Worm (Caenorhabditis elegans) whole organism, early embryonic: ENCODE measurements around the gene bli-2.

Source experiments
- B0310.2 ChIP-seq: sonication (generic microtip); optimal IDR thresholded peaks from 2 replicates; lab custom pipeline; 2016; ENCODE audit warnings: mild to moderate bottlenecking, missing genetic modification characterization, missing compliant biosample characterization
- F13C5.2 ChIP-seq: sonication (generic microtip); optimal IDR thresholded peaks from 2 replicates; lab custom pipeline; 2017; ENCODE audit warnings: mild to moderate bottlenecking, missing genetic modification characterization, inconsistent platforms, missing compliant biosample characterization
- aly-1 ChIP-seq: sonication (generic microtip); optimal IDR thresholded peaks from 2 replicates; lab custom pipeline; 2016; ENCODE audit warnings: missing genetic modification characterization, missing compliant biosample characterization
- ama-1 ChIP-seq: fragments of 150-350 bp; optimal IDR thresholded peaks from 2 replicates; lab custom pipeline; 2014
- ceh-13 ChIP-seq: fragments of 200-800 bp; sonication (Bioruptor generic); optimal IDR thresholded peaks from 2 replicates; lab custom pipeline; 2018; ENCODE audit warnings: mild to moderate bottlenecking, missing genetic modification characterization, missing compliant biosample characterization
- ceh-36 ChIP-seq: sonication (generic microtip); optimal IDR thresholded peaks from 2 replicates; lab custom pipeline; 2016; ENCODE audit warnings: missing genetic modification characterization, inconsistent platforms, missing compliant biosample characterization
- ets-7 ChIP-seq: sonication (generic microtip); optimal IDR thresholded peaks from 2 replicates; lab custom pipeline; 2016; ENCODE audit warnings: missing genotype, missing genetic modification characterization, missing compliant biosample characterization
- flt-1 ChIP-seq: fragments of 200-800 bp; sonication (Bioruptor generic); IDR thresholded peaks from 2 replicates; pipeline ENCODE4 v1.3.6; 2022; ENCODE audit warnings: missing genetic modification characterization, missing compliant biosample characterization
- hmbx-1 ChIP-seq: sonication (generic microtip); optimal IDR thresholded peaks from 2 replicates; lab custom pipeline; 2016; ENCODE audit warnings: mild to moderate bottlenecking, missing genetic modification characterization, missing compliant biosample characterization
- hmg-4 ChIP-seq: fragments of 200-800 bp; sonication (Bioruptor generic); optimal IDR thresholded peaks from 2 replicates; lab custom pipeline; 2018; ENCODE audit warnings: mild to moderate bottlenecking, missing genetic modification characterization, missing compliant biosample characterization
- hnd-1 ChIP-seq: sonication (generic microtip); optimal IDR thresholded peaks from 2 replicates; lab custom pipeline; 2016; ENCODE audit warnings: missing genetic modification characterization, missing compliant biosample characterization
- pes-1 ChIP-seq: fragments of 200-800 bp; sonication (Bioruptor generic); IDR thresholded peaks from 2 replicates; pipeline ENCODE4 v1.3.6; 2022; ENCODE audit warnings: missing genetic modification reagents, missing genetic modification characterization, missing compliant biosample characterization
- scrt-1 ChIP-seq: fragments of 200-800 bp; sonication (Bioruptor generic); IDR thresholded peaks from 2 replicates; pipeline ENCODE4 v1.3.6; 2022; ENCODE audit warnings: missing genetic modification characterization, missing compliant biosample characterization
- sea-1 ChIP-seq: fragments of 200-800 bp; sonication (Bioruptor generic); conservative IDR thresholded peaks from 2 replicates; pipeline ENCODE4 v1.3.6; 2022; ENCODE audit warnings: missing genetic modification characterization, missing compliant biosample characterization
- tbx-11 ChIP-seq: fragments of 200-800 bp; sonication (Bioruptor generic); IDR thresholded peaks from 2 replicates; pipeline ENCODE4 v1.3.6; 2022; ENCODE audit warnings: missing genetic modification characterization, missing compliant biosample characterization
- tbx-37 ChIP-seq: fragments of 200-800 bp; sonication (Bioruptor generic); conservative IDR thresholded peaks from 2 replicates; pipeline ENCODE4 v1.3.6; 2022; ENCODE audit warnings: missing genetic modification reagents, missing genetic modification characterization, missing compliant biosample characterization
- tra-4 ChIP-seq: sonication (generic microtip); optimal IDR thresholded peaks from 2 replicates; lab custom pipeline; 2017; ENCODE audit warnings: missing genetic modification characterization, missing compliant biosample characterization

Gene bli-2

DNA sequence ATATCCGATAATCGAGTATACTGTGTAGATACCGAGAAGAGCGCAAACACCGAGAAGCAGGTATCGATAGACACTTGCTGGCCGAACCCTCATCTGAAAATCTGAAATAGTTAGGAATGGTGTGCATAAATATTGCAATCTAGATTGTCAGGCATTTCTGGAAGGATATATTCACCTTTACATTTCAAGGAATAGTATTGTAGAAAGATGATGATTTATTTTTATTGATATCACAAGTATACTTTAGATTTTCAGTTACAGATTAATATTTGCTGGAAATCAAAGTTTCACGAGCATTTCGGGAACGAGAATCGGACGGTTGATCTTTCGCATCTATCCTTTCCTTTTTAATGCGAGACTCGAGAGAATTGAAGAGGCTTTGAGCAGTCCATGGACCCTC, 7.4 kb upstream of the bli-2 start, which contains the start of gene fut-3:
TSS of gene fut-3 (minus strand) at position 101 of the 400 bp plus-strand sequence.
- no peak for TF ChIP-seq scrt-1 (GFP tag; lab: Robert Waterston, UW)
- no peak for TF ChIP-seq ceh-13 (GFP tag; lab: Kevin White, UChicago)
- no peak for TF ChIP-seq ama-1 (lab: Kevin White, UChicago)
- no peak for TF ChIP-seq tra-4 (tag; lab: Kevin White, UChicago)

DNA sequence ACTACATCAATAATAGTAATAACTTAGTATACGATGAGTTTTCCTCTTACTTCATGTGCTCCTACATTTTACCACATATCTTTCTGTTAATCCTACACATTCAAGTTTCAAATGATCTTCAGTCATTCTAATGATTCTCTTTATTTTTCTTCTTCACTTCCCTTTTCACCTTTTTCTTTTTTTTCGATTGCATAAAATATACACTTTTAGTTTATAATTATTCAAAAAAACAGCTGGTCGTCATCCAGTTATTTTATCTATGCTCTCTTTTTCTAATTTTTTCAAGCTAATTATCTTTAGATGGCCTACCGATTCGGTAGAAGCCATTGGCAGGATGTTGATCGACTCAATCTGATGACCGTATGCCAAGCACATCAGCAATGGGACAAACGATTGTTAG, 2.0 kb upstream of the bli-2 start, which contains the start of gene F59E12.1:
TSS of gene F59E12.1 (plus strand) at position 301 of the 400 bp plus-strand sequence.
- TF ChIP-seq aly-1 (tag; lab: Kevin White, UChicago) (no peak), ceh-13 (GFP tag; lab: Kevin White, UChicago) (no peak), ama-1 (lab: Kevin White, UChicago) (no peak), ets-7 (tag; lab: Kevin White, UChicago) (no peak), scrt-1 (GFP tag; lab: Robert Waterston, UW) (no peak), hmbx-1 (tag; lab: Kevin White, UChicago) (no peak), pes-1 (GFP tag; lab: Robert Waterston, UW) (no peak), flt-1 (GFP tag; lab: Robert Waterston, UW) (no peak), hmg-4 (no peak), sea-1 (GFP tag; lab: Robert Waterston, UW) (no peak), tbx-11 (GFP tag; lab: Robert Waterston, UW) (no peak), tra-4 (tag; lab: Kevin White, UChicago) (no peak), F13C5.2 (no peak), ceh-36 (tag; lab: Kevin White, UChicago) (no peak), hnd-1 (tag; lab: Kevin White, UChicago) (no peak), tbx-37 (no peak), B0310.2 (tag; lab: Kevin White, UChicago) (no peak)

DNA sequence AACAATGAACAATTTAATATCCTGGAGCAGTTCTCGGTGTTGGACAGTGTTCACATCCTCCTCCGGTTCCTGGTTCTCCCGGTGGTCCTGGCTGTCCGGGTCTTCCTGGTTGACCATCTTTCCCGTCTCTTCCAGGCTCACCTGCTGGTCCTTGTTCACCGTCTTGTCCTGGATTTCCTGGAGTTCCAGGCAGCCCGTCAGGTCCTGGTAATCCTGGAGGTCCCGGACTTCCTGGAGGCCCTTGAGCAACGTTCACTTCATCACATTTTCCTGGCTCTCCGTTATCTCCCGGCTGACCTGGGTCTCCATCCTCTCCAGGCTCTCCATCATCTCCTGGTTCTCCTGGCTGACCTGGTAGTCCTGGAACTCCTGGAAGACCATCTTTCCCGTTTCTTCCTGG, 808 bp downstream of the bli-2 start:
- TF ChIP-seq pes-1 (GFP tag; lab: Robert Waterston, UW) (no peak), flt-1 (GFP tag; lab: Robert Waterston, UW) (no peak), tbx-11 (GFP tag; lab: Robert Waterston, UW) (no peak), aly-1 (tag; lab: Kevin White, UChicago) (peak; percentile 16), hnd-1 (tag; lab: Kevin White, UChicago) (no peak)

DNA sequence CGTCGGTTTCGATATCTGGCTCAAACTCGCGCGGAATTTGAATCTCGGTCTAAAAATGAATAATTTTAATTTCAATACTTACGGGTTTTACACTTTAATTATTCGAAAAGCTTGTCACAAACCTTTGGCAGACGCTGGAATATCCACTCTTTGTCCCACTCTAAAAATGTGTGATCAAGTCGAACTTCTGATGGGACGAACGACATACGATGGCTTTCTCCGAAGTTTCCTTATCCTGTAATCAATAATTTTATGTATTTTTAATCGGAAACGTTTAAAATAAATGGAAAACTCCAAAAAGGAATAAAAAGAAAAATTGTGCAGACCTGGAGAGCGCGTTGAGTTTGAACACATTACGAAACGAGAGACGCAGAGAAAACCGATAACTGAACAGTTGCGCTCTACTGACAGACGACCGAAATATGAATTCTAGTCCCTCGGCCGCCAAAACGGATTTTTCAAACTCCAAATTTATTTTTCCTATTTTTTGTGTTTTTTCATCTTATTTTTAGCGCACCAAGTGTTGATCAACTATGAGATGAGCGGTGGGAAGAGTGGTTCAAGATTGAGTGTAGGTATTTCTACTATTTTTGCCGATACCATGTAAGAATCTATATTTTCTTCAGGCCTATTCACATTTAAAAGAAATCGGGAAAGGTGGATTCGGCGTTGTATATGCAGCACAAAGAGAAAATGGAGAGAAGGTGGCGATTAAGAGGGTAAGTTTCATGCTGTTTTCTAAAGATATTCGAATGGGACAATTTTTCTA, 2.8 kb downstream of the bli-2 start, which contains the start of the genes sam-4, F59E12.17 and zyg-1:
TSS of gene sam-4 (minus strand) at position 51 of the 769 bp plus-strand sequence.
TSS of gene F59E12.17 (minus strand) at position 235 of the 769 bp plus-strand sequence.
TSS of gene zyg-1 (plus strand) at position 513 of the 769 bp plus-strand sequence.
- TF ChIP-seq tbx-37 (peak; percentile 59), ama-1 (lab: Kevin White, UChicago) (no peak), pes-1 (GFP tag; lab: Robert Waterston, UW) (peak; percentile 59; the same call in 1 of the 2 replicates), F13C5.2 (peak; percentile 16)

DNA sequence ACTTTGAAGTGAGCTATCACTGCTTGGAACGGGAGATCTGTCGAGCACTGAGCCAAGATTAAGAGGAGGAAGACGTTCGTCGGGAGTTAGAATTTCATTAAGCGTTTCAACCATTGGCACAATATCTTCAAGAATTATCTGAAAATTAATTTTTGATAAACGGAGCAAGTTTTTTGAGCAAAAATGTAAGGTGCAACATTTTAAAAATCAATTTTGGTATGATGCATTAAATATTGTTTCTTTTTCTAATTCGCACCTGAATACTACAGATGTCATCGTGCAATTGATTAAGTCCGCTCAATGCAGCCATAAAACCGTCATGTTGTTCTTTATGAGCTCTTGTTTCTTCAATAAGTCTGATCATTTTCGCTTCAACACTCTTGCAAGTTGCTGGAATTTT, 4.0 kb downstream of the bli-2 start, which contains the start of gene ddl-1:
TSS of gene ddl-1 (minus strand) at position 101 of the 400 bp plus-strand sequence.
- TF ChIP-seq hnd-1 (tag; lab: Kevin White, UChicago) = no peak
- no peak for TF ChIP-seq aly-1 (tag; lab: Kevin White, UChicago)
- no peak for TF ChIP-seq ets-7 (tag; lab: Kevin White, UChicago)
- no peak for TF ChIP-seq hmbx-1 (tag; lab: Kevin White, UChicago)
- no peak for TF ChIP-seq flt-1 (GFP tag; lab: Robert Waterston, UW)
- TF ChIP-seq sea-1 (GFP tag; lab: Robert Waterston, UW) = no peak
- no peak for TF ChIP-seq tbx-37
- TF ChIP-seq ama-1 (lab: Kevin White, UChicago) = no peak
- TF ChIP-seq ceh-13 (GFP tag; lab: Kevin White, UChicago) = no peak
- no peak for TF ChIP-seq B0310.2 (tag; lab: Kevin White, UChicago)
- TF ChIP-seq scrt-1 (GFP tag; lab: Robert Waterston, UW) = no peak
- no peak for TF ChIP-seq tra-4 (tag; lab: Kevin White, UChicago)
- TF ChIP-seq F13C5.2 = no peak
- no peak for TF ChIP-seq pes-1 (GFP tag; lab: Robert Waterston, UW)
- TF ChIP-seq ceh-36 (tag; lab: Kevin White, UChicago) = no peak
- no peak for TF ChIP-seq tbx-11 (GFP tag; lab: Robert Waterston, UW)
- no peak for TF ChIP-seq hmg-4

DNA sequence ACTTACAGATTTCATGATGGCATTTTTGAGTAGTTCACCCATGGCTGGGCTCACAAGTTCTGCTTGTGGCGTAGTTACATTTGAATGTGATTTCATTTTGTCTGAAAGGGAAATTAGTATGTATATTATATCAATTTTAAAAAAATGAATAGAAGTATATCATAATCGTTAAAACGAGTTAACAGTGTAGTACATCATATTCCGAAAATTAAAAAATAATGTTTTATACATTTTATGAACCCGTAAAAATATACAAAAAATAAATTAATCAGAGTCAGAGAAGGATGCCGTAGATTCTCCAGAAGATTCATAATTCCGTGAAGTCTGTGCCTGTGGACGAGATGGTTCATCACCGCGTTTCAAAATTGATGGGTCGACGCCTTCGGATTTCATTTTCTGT, 5.3 kb downstream of the bli-2 start, which contains the start of gene F59E12.9:
TSS of gene F59E12.9 (minus strand) at position 101 of the 400 bp plus-strand sequence.
- no peak for TF ChIP-seq ceh-13 (GFP tag; lab: Kevin White, UChicago)
- TF ChIP-seq aly-1 (tag; lab: Kevin White, UChicago) = no peak
- TF ChIP-seq hmg-4 = no peak
- TF ChIP-seq flt-1 (GFP tag; lab: Robert Waterston, UW) = no peak
- no peak for TF ChIP-seq ets-7 (tag; lab: Kevin White, UChicago)
- TF ChIP-seq tra-4 (tag; lab: Kevin White, UChicago) = no peak
- no peak for TF ChIP-seq B0310.2 (tag; lab: Kevin White, UChicago)
- no peak for TF ChIP-seq sea-1 (GFP tag; lab: Robert Waterston, UW)
- no peak for TF ChIP-seq ceh-36 (tag; lab: Kevin White, UChicago)
- no peak for TF ChIP-seq scrt-1 (GFP tag; lab: Robert Waterston, UW)
- TF ChIP-seq ama-1 (lab: Kevin White, UChicago) = no peak
- no peak for TF ChIP-seq pes-1 (GFP tag; lab: Robert Waterston, UW)
- TF ChIP-seq tbx-11 (GFP tag; lab: Robert Waterston, UW) = no peak
- TF ChIP-seq hmbx-1 (tag; lab: Kevin White, UChicago) = no peak
- TF ChIP-seq hnd-1 (tag; lab: Kevin White, UChicago) = no peak
- TF ChIP-seq tbx-37 = no peak
- TF ChIP-seq F13C5.2 = no peak

DNA sequence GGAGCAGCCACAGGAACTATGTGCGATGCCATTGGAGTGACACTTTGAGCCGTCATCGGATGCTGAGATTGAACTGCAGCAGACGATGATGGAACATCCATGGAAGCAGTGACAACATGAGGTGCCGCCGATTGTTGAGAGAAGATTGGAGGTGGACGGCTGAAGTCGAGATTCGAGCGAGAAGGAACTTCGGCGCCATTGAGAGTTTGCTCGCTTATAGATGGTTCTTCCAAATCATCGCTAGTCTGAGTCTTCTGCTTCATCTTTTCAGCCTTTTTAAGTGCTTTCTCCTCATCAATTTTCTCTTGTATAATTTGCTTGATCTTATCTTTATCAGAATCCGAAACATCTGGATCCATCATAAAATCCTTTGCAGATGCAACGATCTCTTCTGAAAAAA, 10.1 kb downstream of the bli-2 start:
- TF ChIP-seq hmg-4 = no peak
- TF ChIP-seq tra-4 (tag; lab: Kevin White, UChicago) = no peak
- no peak for TF ChIP-seq flt-1 (GFP tag; lab: Robert Waterston, UW)
- no peak for TF ChIP-seq tbx-11 (GFP tag; lab: Robert Waterston, UW)
- TF ChIP-seq pes-1 (GFP tag; lab: Robert Waterston, UW) = no peak
- TF ChIP-seq ceh-13 (GFP tag; lab: Kevin White, UChicago) = no peak
- TF ChIP-seq scrt-1 (GFP tag; lab: Robert Waterston, UW) = no peak
